Fruit fly (Drosophila melanogaster): Measurements from ENCODE around the gene Sirt7.

Sirt7 gene

DNA sequence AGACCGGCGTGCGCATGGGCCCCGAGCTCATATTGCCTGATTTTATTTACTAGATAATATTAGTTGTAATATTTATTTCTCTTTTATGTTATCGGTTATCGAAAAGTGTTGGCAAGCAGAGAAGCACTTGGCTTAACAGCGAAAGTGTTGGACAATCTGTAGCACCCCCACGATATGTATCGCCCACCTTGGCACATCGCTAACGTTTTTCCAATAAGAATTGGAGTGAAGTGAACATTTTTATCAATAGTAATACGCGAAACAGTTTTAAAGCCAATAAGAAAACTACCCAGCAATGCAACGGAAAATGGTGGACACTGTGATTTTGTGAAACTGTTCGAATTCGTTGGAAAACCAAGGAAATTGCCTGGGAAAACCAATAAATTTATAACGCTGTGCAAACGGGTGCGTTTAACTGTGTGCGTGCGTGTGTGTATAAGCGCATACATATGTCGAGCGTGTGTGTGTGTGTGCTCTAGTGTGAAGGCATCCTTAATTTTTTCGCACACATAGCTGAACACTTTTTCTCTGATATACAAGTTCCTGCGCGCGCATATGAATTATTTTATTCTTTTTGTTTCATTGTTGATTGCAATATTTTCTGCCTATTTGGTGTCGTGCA lies 16.7 kb upstream of the Sirt7 start, which contains the start of the genes Slu7 and Pkc98E (continued):
- TF ChIP-seq CG14710 (tag; optimal IDR thresholded peaks at IDR 0.05) (peak; percentile 57), ab (GFP tag; optimal IDR thresholded peaks at IDR 0.05) (no peak), crol (GFP tag; IDR thresholded peaks at IDR 0.05) (no peak), ems (GFP tag; optimal IDR thresholded peaks at IDR 0.05) (peak; percentile 49), ftz-f1 (GFP tag; optimal IDR thresholded peaks at IDR 0.05) (peak; percentile 78), Lhr (GFP tag; optimal IDR thresholded peaks at IDR 0.05) (peak; percentile 47), CG11504 (tag; optimal IDR thresholded peaks at IDR 0.05) (peak; percentile 42), CG9932 (GFP tag; IDR thresholded peaks at IDR 0.05) (peak; percentile 92), trem (tag; optimal IDR thresholded peaks at IDR 0.05) (peak; percentile 61), mld (GFP tag; IDR thresholded peaks at IDR 0.05; ENCODE audit: partially characterized antibody) (peak; percentile 81; the same call in 2 of the 3 replicates), az2 (GFP tag; optimal IDR thresholded peaks at IDR 0.05) (no peak), CG2120 (GFP tag; optimal IDR thresholded peaks at IDR 0.05) (peak; percentile 86), CG1647 (GFP tag; optimal IDR thresholded peaks at IDR 0.05) (peak; percentile 50), Gug (GFP tag; IDR thresholded peaks at IDR 0.05) (peak; percentile 71; the same call in 3 of the 4 replicates), slou (GFP tag; optimal IDR thresholded peaks at IDR 0.05) (peak; percentile 13), CG11695 (GFP tag; IDR thresholded peaks at IDR 0.05) (no peak), Poxn (GFP tag; IDR thresholded peaks at IDR 0.05) (no peak), slbo (GFP tag; IDR thresholded peaks at IDR 0.05) (peak; percentile 91), CG4360 (GFP tag; IDR thresholded peaks at IDR 0.05) (0 out of 2 replicates have a peak, but pooled peaks have one; percentile 6), kah (GFP tag; optimal IDR thresholded peaks at IDR 0.05) (no peak), D19B (GFP tag; optimal IDR thresholded peaks at IDR 0.05) (no peak), row (GFP tag; IDR thresholded peaks at IDR 0.05) (peak; percentile 55), CG8924 (tag; optimal IDR thresholded peaks at IDR 0.05) (peak; percentile 46), ara (GFP tag; IDR thresholded peaks at IDR 0.05) (peak; percentile 32; the same call in 1 of the 2 replicates), CG11696 (GFP tag; IDR thresholded peaks at IDR 0.05) (no peak), Deaf1 (tag; optimal IDR thresholded peaks at IDR 0.05) (no peak), CG16813 (GFP tag; IDR thresholded peaks at IDR 0.05; ENCODE audit: partially characterized antibody) (peak; percentile 91), PHDP (tag; optimal IDR thresholded peaks at IDR 0.05) (peak; percentile 32), ato (GFP tag; IDR thresholded peaks at IDR 0.05; ENCODE audit: partially characterized antibody) (peak; percentile 82), jumu (GFP tag; optimal IDR thresholded peaks at IDR 0.05) (peak; percentile 46), tna (GFP tag; IDR thresholded peaks at IDR 0.05; ENCODE audit: partially characterized antibody) (peak; percentile 82), ash1 (GFP tag; optimal IDR thresholded peaks at IDR 0.05) (no peak), CG31441 (GFP tag; IDR thresholded peaks at IDR 0.05) (peak; percentile 10; the same call in 1 of the 2 replicates), dimm (GFP tag; IDR thresholded peaks at IDR 0.05) (no peak), amos (GFP tag; IDR thresholded peaks at IDR 0.05; ENCODE audit: partially characterized antibody) (peak; percentile 94), bcd (GFP tag; optimal IDR thresholded peaks at IDR 0.05) (peak; percentile 70), CG6765 (GFP tag; optimal IDR thresholded peaks at IDR 0.05) (no peak), dmrt99B (tag; optimal IDR thresholded peaks at IDR 0.05) (peak; percentile 18), sisA (GFP tag; IDR thresholded peaks at IDR 0.05) (peak; percentile 60), ac (GFP tag; optimal IDR thresholded peaks at IDR 0.05) (no peak), Hr39 (optimal IDR thresholded peaks at IDR 0.05) (no peak), sna (GFP tag; IDR thresholded peaks at IDR 0.05; ENCODE audit: partially characterized antibody) (peak; percentile 82), zfh1 (GFP tag; IDR thresholded peaks at IDR 0.05) (peak; percentile 73), her (GFP tag; optimal IDR thresholded peaks at IDR 0.05) (peak; percentile 60), exex (tag; optimal IDR thresholded peaks at IDR 0.05) (no peak), pum (GFP tag; optimal IDR thresholded peaks at IDR 0.05) (peak; percentile 52), CG34376 (GFP tag; optimal IDR thresholded peaks at IDR 0.05) (peak; percentile 68), CG9727 (GFP tag; optimal IDR thresholded peaks at IDR 0.05) (peak; percentile 9), CG8478 (optimal IDR thresholded peaks at IDR 0.05) (peak; percentile 95)

Data from whole organism, embryonic.